Worm (Caenorhabditis elegans): ENCODE results near the gene C08E8.2.

Gene C08E8.2

ce11 chrV:18362402-18362801 is 6.8 kb upstream of the C08E8.2 start, which contains the start of gene C08E8.1:
TSS of gene C08E8.1 (minus strand) at chrV:18362502.
- TF ChIP-seq W03F9.2 (tag; optimal IDR thresholded peaks at IDR 0.05) = no peak
- no peak for TF ChIP-seq dao-5 (tag; optimal IDR thresholded peaks at IDR 0.05)
- TF ChIP-seq him-1 (tag; optimal IDR thresholded peaks at IDR 0.05) = no peak

DNA sequence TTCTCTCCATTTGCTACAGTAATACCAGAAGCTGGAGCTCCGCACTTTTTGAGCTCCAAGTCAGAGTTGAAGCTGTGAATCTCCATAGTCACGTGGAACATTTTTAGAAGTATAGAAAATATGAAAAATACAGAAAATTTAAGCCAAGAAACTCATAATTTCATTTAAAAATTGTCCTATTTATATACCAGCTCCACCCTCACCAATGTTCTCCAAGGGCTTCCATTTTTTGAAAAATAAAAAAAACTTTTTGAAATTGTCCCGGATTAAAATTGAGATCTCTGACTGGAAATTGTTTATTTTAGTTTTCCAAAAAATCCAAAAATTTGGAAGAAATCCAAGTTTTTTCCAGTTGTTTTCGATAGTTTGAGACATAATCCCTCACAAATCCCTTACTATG is 4.2 kb upstream of the C08E8.2 start, which contains the start of gene C08E8.5:
Gene C08E8.5 (minus strand): TSS at position 101 of the 400 bp plus-strand sequence.
- no peak for TF ChIP-seq dao-5 (tag; optimal IDR thresholded peaks at IDR 0.05)
- TF ChIP-seq him-1 (tag; optimal IDR thresholded peaks at IDR 0.05) = no peak
- TF ChIP-seq W03F9.2 (tag; optimal IDR thresholded peaks at IDR 0.05) = no peak

DNA sequence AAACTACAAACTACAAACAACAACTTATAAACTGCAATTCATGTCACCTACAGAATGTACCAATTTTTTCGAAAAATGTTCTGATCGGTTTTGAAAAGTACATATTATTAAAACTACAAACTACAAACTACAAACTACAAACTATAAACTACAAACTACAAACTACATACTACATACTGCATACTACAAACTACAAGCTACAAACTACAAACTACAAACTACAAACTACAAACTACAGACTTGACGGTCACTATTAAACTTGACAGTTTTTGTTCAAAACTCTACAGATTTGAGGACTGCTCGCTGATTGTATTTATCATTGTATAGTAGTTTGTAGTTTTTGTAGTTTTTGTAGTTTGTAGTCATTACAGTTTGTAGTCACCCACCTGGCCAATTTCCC is 1.3 kb downstream of the C08E8.2 start:
- TF ChIP-seq W03F9.2 (tag; optimal IDR thresholded peaks at IDR 0.05) (no peak), dao-5 (tag; optimal IDR thresholded peaks at IDR 0.05) (no peak), him-1 (tag; optimal IDR thresholded peaks at IDR 0.05) (no peak)

DNA sequence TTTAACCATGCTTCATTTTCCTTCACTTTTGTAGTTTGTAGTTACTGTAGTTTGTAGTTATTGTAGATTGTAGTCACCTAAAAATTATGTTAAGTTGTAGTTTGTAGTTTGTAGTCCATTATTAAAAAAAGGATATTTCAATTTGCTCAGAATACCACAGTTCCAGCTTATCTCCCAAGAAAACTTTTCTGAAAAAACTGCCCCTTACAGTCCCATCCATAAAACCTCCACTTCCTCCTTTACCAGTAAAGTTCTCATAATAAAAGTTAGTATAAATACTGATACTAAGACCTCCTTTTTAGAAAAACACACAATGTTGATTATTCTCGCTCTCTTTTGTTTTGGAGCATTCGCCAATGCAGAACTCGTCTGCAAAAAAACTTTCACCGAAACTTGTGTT is 4.9 kb downstream of the C08E8.2 start, which contains the start of gene C08E8.11:
Gene C08E8.11 (plus strand): TSS at position 301 of the 400 bp plus-strand sequence.
- TF ChIP-seq dao-5 (tag; optimal IDR thresholded peaks at IDR 0.05) (no peak), him-1 (tag; optimal IDR thresholded peaks at IDR 0.05) (no peak)

DNA sequence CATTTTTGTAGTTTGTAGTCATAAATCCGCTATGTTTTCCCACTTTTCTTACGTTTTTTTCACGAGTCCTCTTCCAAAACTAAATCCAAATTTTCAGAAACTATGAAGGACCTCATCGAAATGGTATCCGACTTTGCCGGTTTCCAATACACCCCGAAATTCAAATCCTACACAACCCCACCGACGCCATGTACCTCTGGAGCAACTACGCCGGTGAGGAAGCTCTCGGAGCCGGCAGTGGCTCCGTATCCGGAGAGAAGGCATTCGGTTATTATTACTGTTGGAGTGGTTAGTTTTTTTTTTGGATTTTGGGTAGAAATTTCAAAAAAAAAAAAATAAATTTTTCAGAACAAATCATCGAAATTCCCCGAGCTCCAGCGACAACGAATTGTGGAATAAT is 5.6 kb downstream of the C08E8.2 start, which contains the start of gene C08E8.3:
Gene C08E8.3 (plus strand): TSS at position 84 of the 400 bp plus-strand sequence.
- TF ChIP-seq him-1 (tag; optimal IDR thresholded peaks at IDR 0.05) = no peak
- no peak for TF ChIP-seq W03F9.2 (tag; optimal IDR thresholded peaks at IDR 0.05)
- no peak for TF ChIP-seq dao-5 (tag; optimal IDR thresholded peaks at IDR 0.05)

DNA sequence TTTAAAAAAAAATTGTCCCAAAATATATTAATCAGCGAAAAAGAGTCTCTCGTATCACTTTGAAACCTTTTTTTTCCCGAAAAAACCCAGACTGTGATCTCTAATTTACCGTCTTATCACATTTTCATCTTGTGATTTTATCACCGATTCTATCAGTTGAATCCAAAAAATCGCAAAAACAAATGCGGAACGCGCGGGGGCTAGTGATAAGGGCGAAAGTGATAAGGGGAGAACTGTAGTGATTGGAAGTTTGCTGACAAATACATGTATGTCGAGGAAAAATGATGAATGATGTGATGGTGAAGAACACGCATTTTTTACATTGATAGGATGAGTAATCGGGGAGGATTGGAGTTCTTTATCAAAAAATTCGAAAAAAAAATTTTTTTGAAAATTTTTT is 9.6 kb downstream of the C08E8.2 start:
- TF ChIP-seq W03F9.2 (tag; optimal IDR thresholded peaks at IDR 0.05) (peak; percentile 7), dao-5 (tag; optimal IDR thresholded peaks at IDR 0.05) (no peak)

ce11 chrV:18344194-18344593 is 11.4 kb downstream of the C08E8.2 start:
- TF ChIP-seq him-1 (tag; optimal IDR thresholded peaks at IDR 0.05) = no peak
- no peak for TF ChIP-seq dao-5 (tag; optimal IDR thresholded peaks at IDR 0.05)
- no peak for TF ChIP-seq W03F9.2 (tag; optimal IDR thresholded peaks at IDR 0.05)

ce11 chrV:18339807-18340206 is 15.8 kb downstream of the C08E8.2 start, which contains the start of gene C08E8.10:
TSS of gene C08E8.10 (minus strand) at chrV:18339907.
- TF ChIP-seq him-1 (tag; optimal IDR thresholded peaks at IDR 0.05) = no peak
- TF ChIP-seq dao-5 (tag; optimal IDR thresholded peaks at IDR 0.05) = no peak
- no peak for TF ChIP-seq W03F9.2 (tag; optimal IDR thresholded peaks at IDR 0.05)

- TF ChIP-seq W03F9.2 (tag; optimal IDR thresholded peaks at IDR 0.05) (no peak), him-1 (tag; optimal IDR thresholded peaks at IDR 0.05) (no peak), dao-5 (tag; optimal IDR thresholded peaks at IDR 0.05) (no peak)
These were observed 18.0 kb downstream of the C08E8.2 start for ce11 chrV:18337643-18338042.

DNA sequence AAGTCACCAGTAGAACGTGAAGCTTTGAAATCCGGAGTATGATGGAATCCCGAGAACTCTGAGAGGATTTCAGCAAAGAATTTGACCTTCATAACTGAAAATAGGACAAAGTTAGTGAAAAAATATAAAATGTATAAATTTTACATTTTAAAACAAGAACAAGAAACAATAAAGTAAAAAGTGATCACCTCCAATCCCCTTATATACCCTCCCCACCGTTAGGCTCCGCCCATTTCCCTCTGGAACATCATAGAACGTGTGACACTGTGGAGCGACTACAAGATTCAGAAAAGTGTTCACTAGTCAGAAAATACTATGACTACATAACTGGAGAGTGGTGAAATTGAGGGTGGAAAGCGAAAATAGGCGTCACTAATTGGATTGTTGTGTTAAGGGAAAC is 24.6 kb downstream of the C08E8.2 start, which contains the start of gene B0462.4:
Gene B0462.4 (minus strand): TSS at position 101 of the 400 bp plus-strand sequence.
- no peak for TF ChIP-seq him-1 (tag; optimal IDR thresholded peaks at IDR 0.05)
- TF ChIP-seq dao-5 (tag; optimal IDR thresholded peaks at IDR 0.05) = no peak
- TF ChIP-seq W03F9.2 (tag; optimal IDR thresholded peaks at IDR 0.05) = no peak

ce11 chrV:18324525-18324924 is 31.1 kb downstream of the C08E8.2 start:
- TF ChIP-seq W03F9.2 (tag; optimal IDR thresholded peaks at IDR 0.05) = no peak
- no peak for TF ChIP-seq dao-5 (tag; optimal IDR thresholded peaks at IDR 0.05)
- TF ChIP-seq him-1 (tag; optimal IDR thresholded peaks at IDR 0.05) = no peak

ce11 chrV:18323231-18323630 is 32.4 kb downstream of the C08E8.2 start, which contains the start of gene B0462.5:
TSS of gene B0462.5 (minus strand) at chrV:18323331.
- TF ChIP-seq W03F9.2 (tag; optimal IDR thresholded peaks at IDR 0.05) (no peak), dao-5 (tag; optimal IDR thresholded peaks at IDR 0.05) (no peak), him-1 (tag; optimal IDR thresholded peaks at IDR 0.05) (no peak)

- TF ChIP-seq dao-5 (tag; optimal IDR thresholded peaks at IDR 0.05) (no peak), him-1 (tag; optimal IDR thresholded peaks at IDR 0.05) (no peak), W03F9.2 (tag; optimal IDR thresholded peaks at IDR 0.05) (no peak)
These were observed 37.3 kb downstream of the C08E8.2 start, which contains the start of gene fbxb-119 for ce11 chrV:18318312-18318711. TSS of gene fbxb-119 (plus strand) at chrV:18318612.

All from whole organism, L4/young adult.